Worm (Caenorhabditis elegans): ENCODE data around the gene best-16.

DNA sequence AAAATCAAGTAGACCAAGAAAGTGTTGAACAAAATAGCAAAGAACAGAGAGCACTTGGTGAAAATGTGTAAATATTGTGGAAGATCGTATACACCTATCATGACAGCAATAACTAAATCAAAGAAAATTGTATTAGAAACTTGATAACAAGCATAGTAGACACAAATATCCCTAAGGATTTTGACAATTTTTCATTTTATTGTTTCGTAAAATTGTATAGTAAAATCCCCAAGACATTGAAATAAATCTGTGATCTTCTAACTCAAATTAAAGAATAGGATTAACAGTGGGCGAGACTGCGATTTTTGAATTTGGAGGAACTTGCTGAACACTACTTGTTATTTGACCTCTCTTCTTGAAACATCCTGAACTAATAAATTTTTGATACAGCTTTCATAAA is 24.4 kb downstream of the best-16 start, which contains the start of gene str-220:
- TF ChIP-seq pha-4 (GFP tag; IDR thresholded peaks at IDR 0.05) (no peak), pha-4 (tag; optimal IDR thresholded peaks at IDR 0.05) (no peak), unc-39 (tag; optimal IDR thresholded peaks at IDR 0.05) (no peak), zip-2 (tag; optimal IDR thresholded peaks at IDR 0.05) (no peak), dpl-1 (GFP tag; optimal IDR thresholded peaks at IDR 0.05) (no peak), attf-4 (tag; optimal IDR thresholded peaks at IDR 0.05) (no peak), aha-1 (tag) (no peak), nhr-237 (tag; optimal IDR thresholded peaks at IDR 0.05) (no peak), nhr-77 (tag; optimal IDR thresholded peaks at IDR 0.05) (no peak)

All from whole organism, L4 larva.